Worm (Caenorhabditis elegans): ENCODE data around the gene Y60A3A.23.

DNA sequence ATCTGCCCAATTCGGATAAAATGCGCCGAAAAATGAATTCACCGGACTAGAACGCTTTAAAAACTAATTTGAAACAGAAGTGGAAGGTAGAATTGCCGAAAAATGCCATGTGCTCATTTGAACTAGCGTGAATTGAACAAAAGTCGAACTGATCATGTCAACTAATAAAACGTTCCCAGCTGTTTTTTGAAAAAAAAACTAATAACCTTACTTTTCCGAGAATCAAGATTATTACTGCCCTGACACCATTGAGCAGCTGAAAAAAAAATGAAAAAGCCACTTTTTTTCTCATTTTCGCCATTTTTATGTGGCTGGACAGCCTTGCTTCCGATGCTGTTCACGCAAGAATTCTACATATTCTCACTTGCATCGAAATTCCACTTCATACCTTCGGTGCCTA lies 34.6 kb upstream of the Y60A3A.23 start, which contains the start of gene srh-173:
- TF ChIP-seq B0310.2 (tag; optimal IDR thresholded peaks at IDR 0.05) (no peak), tbx-37 (GFP tag; conservative IDR thresholded peaks at IDR 0.05) (no peak), scrt-1 (GFP tag; IDR thresholded peaks at IDR 0.05) (no peak), ceh-36 (tag; optimal IDR thresholded peaks at IDR 0.05) (no peak), ceh-13 (GFP tag; optimal IDR thresholded peaks at IDR 0.05) (no peak), F13C5.2 (tag; optimal IDR thresholded peaks at IDR 0.05) (no peak)

Data from whole organism, early embryonic.